Worm (Caenorhabditis elegans) whole organism, dauer: ENCODE results near the gene F28B1.9.

ENCODE experiments used
- unc-62 ChIP-seq: sonication (generic microtip); optimal IDR thresholded peaks from 2 replicates; lab custom pipeline; 2017; ENCODE audit warnings: missing biosample characterization, missing genetic modification reagents, missing genetic modification characterization

Gene F28B1.9

DNA sequence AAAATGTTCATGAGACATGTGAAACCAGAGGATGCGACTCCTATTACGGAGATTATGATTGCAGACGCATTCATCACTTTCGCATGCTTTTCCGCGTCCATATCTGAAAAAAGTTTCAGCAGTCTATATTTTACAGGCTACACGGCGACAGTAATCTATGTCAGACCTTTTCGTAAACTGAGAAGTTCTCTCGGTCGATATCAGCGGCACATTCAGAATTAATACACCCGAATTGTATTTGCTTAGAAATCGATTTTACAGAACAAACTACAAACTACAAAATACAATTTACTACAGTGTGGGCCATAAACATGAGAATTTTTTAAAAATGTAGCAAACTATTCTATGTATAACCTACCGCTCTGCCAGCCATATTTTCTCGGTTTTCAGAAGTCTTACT lies 9.9 kb downstream of the F28B1.9 start, which contains the start of gene srbc-14:
Gene srbc-14 (minus strand): TSS at position 101 of the 400 bp plus-strand sequence.
- TF ChIP-seq unc-62 = no peak

DNA sequence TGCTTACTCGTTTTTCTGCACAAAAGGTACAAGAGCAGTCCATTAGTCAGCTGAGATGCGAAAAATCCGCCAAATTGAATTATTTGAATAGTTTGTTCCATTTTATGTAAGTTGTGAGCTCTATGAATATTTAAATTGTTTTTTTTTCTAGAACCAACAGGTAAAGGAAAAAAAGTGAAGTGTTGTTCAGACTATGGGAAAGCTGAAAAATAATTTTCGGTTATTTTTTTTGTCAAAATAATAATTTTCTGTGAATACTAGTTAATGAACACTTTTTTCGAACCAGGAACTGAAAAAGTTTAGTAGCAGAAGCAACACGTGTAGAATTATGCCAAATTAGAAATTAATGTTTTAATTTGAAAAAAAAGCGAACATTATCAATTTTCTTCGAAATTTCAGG lies 14.2 kb downstream of the F28B1.9 start, which contains the start of gene str-125:
Gene str-125 (minus strand): TSS at position 101 of the 400 bp plus-strand sequence.
- TF ChIP-seq unc-62 = no peak

DNA sequence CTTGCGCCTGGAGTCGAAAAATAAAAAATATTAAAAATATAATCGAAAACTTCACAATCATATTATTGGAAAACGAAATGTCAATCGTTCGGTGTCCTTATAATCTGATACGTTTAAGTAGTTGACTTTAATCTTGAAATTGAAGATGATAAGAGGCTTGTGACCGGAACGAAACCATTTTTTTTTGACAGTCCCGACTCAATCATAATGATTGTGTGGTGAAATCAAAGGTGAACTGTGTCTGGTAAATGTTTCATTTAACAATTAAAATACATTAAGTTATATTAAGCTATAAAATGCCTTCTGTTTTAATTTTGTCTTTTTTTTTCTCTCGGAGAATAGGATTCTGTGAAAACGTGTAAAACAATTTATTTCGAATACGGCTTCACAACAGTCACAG lies 16.2 kb downstream of the F28B1.9 start, which contains the start of gene T05E12.3:
Gene T05E12.3 (minus strand): TSS at position 101 of the 400 bp plus-strand sequence.
- no peak for TF ChIP-seq unc-62

DNA sequence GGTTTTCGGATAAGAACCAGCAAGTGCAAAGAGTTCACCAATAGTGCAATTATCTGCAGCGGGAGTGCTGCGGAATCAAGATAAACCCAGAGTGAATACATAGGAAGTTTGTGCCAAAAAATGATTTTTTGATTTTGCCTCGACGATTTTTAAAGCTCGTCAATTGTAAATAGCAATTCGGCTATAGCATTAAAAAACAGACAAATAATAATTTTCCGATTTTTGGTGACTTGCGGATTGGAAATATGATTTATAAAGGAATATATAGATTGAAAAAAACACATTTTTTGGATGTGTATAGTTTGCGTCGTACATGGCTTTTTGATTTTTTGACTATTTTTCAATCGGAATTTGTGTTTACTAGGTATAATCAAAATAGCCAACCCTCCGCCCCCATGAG lies 18.1 kb downstream of the F28B1.9 start, which contains the start of gene srw-20:
Gene srw-20 (minus strand): TSS at position 101 of the 400 bp plus-strand sequence.
- TF ChIP-seq unc-62 = no peak

DNA sequence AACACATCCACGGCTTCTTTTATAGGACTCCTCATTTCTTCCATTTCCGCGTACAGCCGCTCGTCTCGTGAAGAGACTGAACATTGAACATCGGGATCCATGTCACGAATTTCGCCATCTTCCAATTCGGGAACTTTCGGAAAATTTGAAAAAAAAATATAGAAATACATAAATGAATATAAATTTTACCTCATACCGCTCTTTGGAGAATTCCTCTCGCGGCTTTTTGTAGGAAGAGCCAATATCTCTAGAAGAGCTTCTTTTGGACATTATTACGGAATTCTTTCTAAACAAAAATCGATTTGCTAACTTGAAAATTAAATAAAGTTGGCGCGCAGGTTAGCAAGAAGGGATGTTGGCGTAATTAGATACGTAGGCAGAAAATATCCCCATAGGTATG lies 21.0 kb downstream of the F28B1.9 start, which contains the start of gene T05E12.9:
Gene T05E12.9 (minus strand): TSS at position 101 of the 400 bp plus-strand sequence.
- no peak for TF ChIP-seq unc-62

DNA sequence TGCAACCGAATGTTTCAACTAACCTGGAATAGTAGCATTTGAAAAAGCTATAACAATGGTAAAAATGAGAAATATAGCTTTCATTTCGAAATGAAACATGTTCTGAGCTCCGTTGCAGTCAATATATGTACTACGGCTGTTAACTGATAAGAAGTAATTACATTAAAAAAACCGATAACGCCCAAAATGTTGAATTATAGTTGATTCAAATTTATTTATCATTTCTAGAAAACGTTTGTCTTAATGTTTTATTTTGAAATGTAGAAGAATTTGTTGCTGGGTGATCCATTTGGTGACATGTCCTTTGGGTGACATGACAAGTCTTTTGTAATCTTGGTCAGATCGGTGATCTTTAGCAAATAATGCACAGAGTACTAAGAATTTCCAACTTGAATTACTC lies 27.7 kb downstream of the F28B1.9 start, which contains the start of gene T05E12.6:
Gene T05E12.6 (minus strand): TSS at position 101 of the 400 bp plus-strand sequence.
- no peak for TF ChIP-seq unc-62

DNA sequence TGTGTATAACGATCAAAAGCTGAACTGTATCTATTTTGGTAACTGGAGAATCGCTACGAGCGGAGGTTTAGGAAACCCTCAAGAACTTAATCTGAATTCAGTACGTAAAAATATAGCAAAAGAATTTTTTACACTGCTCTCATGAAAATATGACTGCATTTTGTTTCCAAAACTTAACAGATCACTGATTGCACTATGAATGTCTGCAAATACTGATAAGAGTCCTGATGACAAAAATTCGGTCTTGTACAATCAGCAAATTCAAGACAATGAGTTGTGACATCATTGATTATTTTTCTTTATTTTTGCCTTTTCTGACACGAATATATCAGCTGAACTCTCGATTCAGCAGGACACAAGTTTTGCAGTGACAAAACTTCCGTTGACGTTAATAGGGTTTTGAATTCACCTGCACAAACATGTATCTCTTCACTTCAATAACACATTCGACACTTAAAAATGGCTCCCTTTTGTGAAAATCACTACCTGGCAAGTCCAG lies 28.3 kb downstream of the F28B1.9 start, which contains the start of gene srh-237:
Gene srh-237 (plus strand): TSS at position 449 of the 499 bp plus-strand sequence.
- TF ChIP-seq unc-62 = no peak

DNA sequence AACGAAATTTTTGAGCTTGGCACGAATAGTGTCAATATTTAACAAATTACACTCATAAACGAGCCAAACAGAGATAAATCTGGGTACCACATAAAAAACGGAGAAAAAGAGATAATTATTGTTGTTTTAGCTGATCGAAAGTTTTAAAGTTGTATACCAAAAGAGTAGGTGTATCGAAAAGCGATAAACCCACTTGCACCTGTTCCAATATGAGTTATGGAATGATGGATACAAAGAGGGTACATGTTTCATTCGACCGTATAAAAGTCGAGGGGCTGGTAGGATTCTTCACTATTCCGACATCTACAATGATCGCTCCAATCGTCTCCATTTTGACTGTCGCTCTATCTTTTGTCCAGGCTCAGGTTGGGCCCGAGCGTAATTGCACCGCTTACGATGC lies 30.6 kb downstream of the F28B1.9 start, which contains the start of gene ZK218.1:
Gene ZK218.1 (plus strand): TSS at position 301 of the 400 bp plus-strand sequence.
- no peak for TF ChIP-seq unc-62

DNA sequence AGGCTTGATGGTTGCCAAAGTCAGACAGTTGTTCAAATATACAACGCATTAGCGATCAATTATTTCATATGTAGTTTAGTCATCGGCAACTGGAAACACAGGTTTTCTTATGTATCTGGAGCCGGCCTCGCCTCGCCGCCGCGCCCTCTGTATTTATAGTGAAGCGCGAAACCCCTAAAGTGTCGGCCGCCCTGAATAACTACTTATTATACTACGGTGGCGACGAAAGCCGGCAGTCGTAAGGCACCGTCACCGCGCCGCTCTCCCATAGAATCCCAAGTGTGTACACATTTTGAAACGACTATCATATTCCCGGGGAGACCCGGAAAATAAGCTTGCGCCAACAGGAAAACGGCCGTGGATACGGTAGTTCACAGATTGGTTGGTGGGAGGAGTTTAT lies 32.9 kb downstream of the F28B1.9 start:
- no peak for TF ChIP-seq unc-62

DNA sequence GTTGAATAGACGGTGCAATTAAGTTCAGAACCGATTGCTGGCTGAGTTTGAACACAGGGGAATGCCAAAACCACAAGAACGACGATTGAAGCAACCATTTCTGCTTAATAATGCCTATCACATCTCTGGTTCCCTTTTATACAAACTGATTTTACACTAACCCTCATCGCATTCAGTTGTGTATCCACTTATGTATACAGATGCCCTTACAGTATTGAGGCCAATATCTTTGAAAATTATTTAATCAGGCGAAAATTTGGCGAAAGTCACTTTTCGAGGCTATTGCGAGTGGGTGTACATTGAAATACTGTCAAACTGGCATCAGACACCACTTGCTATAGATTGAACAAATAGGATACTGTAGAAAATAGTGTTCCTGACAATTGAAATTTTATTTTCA lies 37.0 kb downstream of the F28B1.9 start, which contains the start of the genes ZK218.3 and ZK218.4:
Gene ZK218.3 (minus strand): TSS at position 101 of the 400 bp plus-strand sequence.
Gene ZK218.4 (plus strand): TSS at position 186 of the 400 bp plus-strand sequence.
- no peak for TF ChIP-seq unc-62

DNA sequence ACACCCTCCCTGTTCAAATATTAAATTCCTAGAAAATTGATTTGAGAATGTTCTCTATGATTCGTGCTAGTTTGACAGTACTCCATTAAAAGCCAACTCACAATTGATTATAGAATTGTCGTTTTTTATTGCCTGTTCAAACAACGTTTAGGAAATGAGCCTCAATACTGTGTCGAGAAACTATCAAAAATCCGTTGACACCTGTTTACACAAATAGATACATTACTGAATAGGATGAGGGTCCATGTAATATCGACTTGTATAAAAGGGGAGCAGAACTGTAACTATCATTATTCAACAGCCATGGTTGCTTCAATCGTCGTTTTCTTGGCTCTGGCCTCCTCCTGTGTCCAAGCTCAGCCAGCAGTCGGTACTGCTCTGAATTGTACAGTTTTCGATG lies 39.1 kb downstream of the F28B1.9 start, which contains the start of gene ZK218.5:
Gene ZK218.5 (plus strand): TSS at position 301 of the 400 bp plus-strand sequence.
- TF ChIP-seq unc-62 = no peak

DNA sequence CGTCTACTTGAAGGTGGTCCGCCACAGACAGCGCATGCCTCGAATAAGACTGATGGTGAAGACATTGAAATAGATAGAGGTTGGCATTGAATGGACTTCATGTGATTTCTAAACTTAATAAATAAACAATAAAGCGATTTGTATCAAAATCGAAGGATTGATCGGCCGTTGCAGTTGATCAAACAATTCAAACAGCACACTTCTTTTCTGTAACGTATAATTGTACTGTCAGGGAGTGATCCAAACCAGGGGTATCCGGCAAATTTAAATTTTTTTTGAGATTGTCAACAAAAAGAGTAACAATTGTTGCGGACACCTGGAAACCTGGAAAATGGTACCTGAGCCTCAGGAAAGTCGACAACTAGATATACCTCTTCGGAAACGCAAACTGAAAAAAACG lies 42.8 kb downstream of the F28B1.9 start, which contains the start of gene nhr-248:
Gene nhr-248 (minus strand): TSS at position 101 of the 400 bp plus-strand sequence.
- TF ChIP-seq unc-62 = no peak

DNA sequence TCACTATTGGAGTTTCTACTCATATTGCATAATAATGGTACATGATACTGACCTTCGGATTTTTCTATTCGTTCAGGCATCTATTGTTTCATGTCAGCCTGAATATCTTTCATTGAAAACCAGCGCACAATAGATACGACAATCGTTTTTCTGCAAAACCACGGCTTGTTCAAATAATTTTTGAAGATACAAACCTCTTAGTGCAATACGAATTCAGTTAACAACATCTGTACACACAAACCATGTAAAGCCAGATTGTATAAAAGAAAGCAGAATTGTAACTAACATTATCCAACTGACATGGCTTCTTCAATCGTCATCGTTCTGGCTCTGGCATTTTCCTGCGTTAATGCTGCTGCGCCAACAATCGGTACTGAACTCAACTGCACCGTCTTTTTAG lies 43.8 kb downstream of the F28B1.9 start, which contains the start of gene ZK218.7:
Gene ZK218.7 (plus strand): TSS at position 301 of the 400 bp plus-strand sequence.
- TF ChIP-seq unc-62 = no peak

DNA sequence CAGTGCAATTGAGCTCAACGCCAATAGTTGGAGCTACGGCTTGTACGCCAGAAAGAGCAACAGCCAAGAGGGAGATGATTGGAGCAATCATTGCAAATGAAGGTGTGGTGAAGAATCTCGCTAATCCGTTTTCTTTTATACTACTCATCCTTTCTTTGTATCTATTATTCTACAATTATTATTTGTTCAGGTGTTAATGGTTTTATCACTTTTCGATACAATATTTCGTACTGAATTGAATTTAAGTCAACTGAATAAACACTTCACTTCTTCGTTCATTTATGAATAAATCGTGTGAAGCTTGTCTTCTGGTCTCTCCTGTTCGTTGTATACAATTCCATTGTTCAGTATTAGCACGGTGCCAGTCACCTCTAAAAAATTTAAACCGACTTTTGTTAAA lies 46.6 kb downstream of the F28B1.9 start, which contains the start of gene ZK218.11:
Gene ZK218.11 (minus strand): TSS at position 101 of the 400 bp plus-strand sequence.
- TF ChIP-seq unc-62 = no peak
